Fruit fly (Drosophila melanogaster) whole organism, pupa: ENCODE data around the gene CG14050.
A peak's percentile ranks its signal among the peaks of the same experiment; 100 is the strongest.

Experiments used
- CG10348 ChIP-seq: fragments of 200-800 bp; sonication (Bioruptor generic); IDR thresholded peaks from 2 replicates; pipeline ENCODE4 v1.3.6; 2022; ENCODE audit warnings: missing biosample characterization, missing genetic modification characterization
- CG12605 ChIP-seq: fragments of 200-800 bp; sonication (Bioruptor generic); IDR thresholded peaks from 2 replicates; pipeline ENCODE4 v1.3.6; 2022; ENCODE audit warnings: missing biosample characterization, missing genetic modification characterization
- CG13204 ChIP-seq: fragments of 200-800 bp; sonication (Bioruptor generic); optimal IDR thresholded peaks from 2 replicates; lab custom pipeline; 2018; ENCODE audit warnings: missing biosample characterization, mild to moderate bottlenecking, missing genetic modification characterization, moderate library complexity
- CG14655 ChIP-seq: fragments of 200-800 bp; sonication (Bioruptor generic); optimal IDR thresholded peaks from 3 replicates; lab custom pipeline; 2017; ENCODE audit warnings: mild to moderate bottlenecking, missing biosample characterization, missing genetic modification reagents, missing genetic modification characterization
- CG15710 ChIP-seq: fragments of 200-800 bp; sonication (Bioruptor generic); optimal IDR thresholded peaks from 2 replicates; lab custom pipeline; 2018; ENCODE audit warnings: missing biosample characterization, mild to moderate bottlenecking, missing genetic modification characterization, moderate library complexity
- CG17806 ChIP-seq: fragments of 200-800 bp; sonication (Bioruptor generic); optimal IDR thresholded peaks from 2 replicates; lab custom pipeline; 2018; ENCODE audit warnings: missing biosample characterization, mild to moderate bottlenecking, missing genetic modification characterization, moderate library complexity
- CG32121 ChIP-seq: fragments of 200-800 bp; sonication (Bioruptor generic); IDR thresholded peaks from 2 replicates; pipeline ENCODE4 v1.3.6; 2022; ENCODE audit warnings: missing biosample characterization, missing genetic modification characterization
- CG34367 ChIP-seq: fragments of 200-800 bp; sonication (Bioruptor generic); optimal IDR thresholded peaks from 2 replicates; lab custom pipeline; 2018; ENCODE audit warnings: missing biosample characterization, mild to moderate bottlenecking, missing genetic modification characterization
- CG4496 ChIP-seq: fragments of 200-800 bp; sonication (Bioruptor generic); IDR thresholded peaks from 3 replicates; pipeline ENCODE4 v1.3.6; 2022; ENCODE audit warnings: missing biosample characterization, missing genetic modification characterization
- CG8159 ChIP-seq: fragments of 200-800 bp; sonication (Bioruptor generic); optimal IDR thresholded peaks from 3 replicates; lab custom pipeline; 2018; ENCODE audit warnings: missing biosample characterization, mild to moderate bottlenecking, missing genetic modification characterization, moderate library complexity
- CG8301 ChIP-seq: fragments of 200-800 bp; sonication (Bioruptor generic); optimal IDR thresholded peaks from 2 replicates; lab custom pipeline; 2018; ENCODE audit warnings: missing biosample characterization, mild to moderate bottlenecking, missing genetic modification characterization
- CG9948 ChIP-seq: fragments of 200-800 bp; sonication (Bioruptor generic); optimal IDR thresholded peaks from 2 replicates; lab custom pipeline; 2018; ENCODE audit warnings: missing biosample characterization, mild to moderate bottlenecking, missing genetic modification characterization, moderate library complexity
- D1 ChIP-seq: fragments of 200-800 bp; sonication (Bioruptor generic); optimal IDR thresholded peaks from 2 replicates; lab custom pipeline; 2018; ENCODE audit warnings: missing biosample characterization, mild to moderate bottlenecking, missing genetic modification characterization, moderate library complexity
- EcR ChIP-seq: fragments of 200-800 bp; sonication (Bioruptor generic); optimal IDR thresholded peaks from 3 replicates; lab custom pipeline; 2019; ENCODE audit warnings: missing biosample characterization, missing genetic modification characterization, mild to moderate bottlenecking, moderate library complexity, missing genetic modification reagents
- Ets98B ChIP-seq: fragments of 200-800 bp; sonication (Bioruptor generic); IDR thresholded peaks from 2 replicates; pipeline ENCODE4 v1.3.6; 2022; ENCODE audit warnings: missing biosample characterization, missing genetic modification characterization
- Pif1A ChIP-seq: fragments of 200-800 bp; sonication (Bioruptor generic); optimal IDR thresholded peaks from 3 replicates; lab custom pipeline; 2016; ENCODE audit warnings: missing biosample characterization, missing genetic modification characterization
- Pif1B ChIP-seq: fragments of 200-800 bp; sonication (Bioruptor generic); optimal IDR thresholded peaks from 3 replicates; lab custom pipeline; 2016; ENCODE audit warnings: missing biosample characterization, missing genetic modification characterization
- Snoo ChIP-seq: fragments of 200-800 bp; sonication (Bioruptor generic); optimal IDR thresholded peaks from 3 replicates; lab custom pipeline; 2017; ENCODE audit warnings: missing biosample characterization, mild to moderate bottlenecking, missing genetic modification characterization, inconsistent platforms
- fd96Ca ChIP-seq: fragments of 200-800 bp; sonication (Bioruptor generic); IDR thresholded peaks from 3 replicates; pipeline ENCODE4 v1.3.6; 2022; ENCODE audit warnings: missing biosample characterization, missing genetic modification characterization
- gl ChIP-seq: fragments of 200-800 bp; sonication (Bioruptor generic); optimal IDR thresholded peaks from 2 replicates; lab custom pipeline; 2018; ENCODE audit warnings: missing biosample characterization, mild to moderate bottlenecking, missing genetic modification characterization
- rn ChIP-seq: fragments of 200-800 bp; sonication (Bioruptor generic); IDR thresholded peaks from 2 replicates; pipeline ENCODE4 v1.3.6; 2022; ENCODE audit warnings: missing biosample characterization, missing genetic modification characterization

Gene CG14050

dm6 chrX:2301069-2301508 is 24.9 kb downstream of the CG14050 start:
- TF ChIP-seq gl (peak; percentile 28), CG15710 (peak; percentile 62), fd96Ca (GFP tag; lab: Robert Waterston, UW) (peak; percentile 70), CG9948 (tag; lab: Kevin White, UChicago) (peak; percentile 72), Pif1A (peak; percentile 40), CG32121 (GFP tag; lab: Robert Waterston, UW) (peak; percentile 61; the same call in 1 of the 2 replicates), CG12605 (GFP tag; lab: Robert Waterston, UW) (peak; percentile 38; the same call in 1 of the 2 replicates), CG14655 (GFP tag; lab: Kevin White, UChicago) (peak; percentile 45), CG17806 (tag; lab: Kevin White, UChicago) (peak; percentile 53), Snoo (peak; percentile 72), CG34367 (tag; lab: Kevin White, UChicago) (peak; percentile 38), Ets98B (GFP tag; lab: Robert Waterston, UW) (no peak; the same call in 1 of the 2 replicates), D1 (tag; lab: Kevin White, UChicago) (no peak), CG4496 (GFP tag; lab: Robert Waterston, UW) (peak; percentile 47; the same call in 2 of the 3 replicates), CG13204 (GFP tag; lab: Kevin White, UChicago) (peak; percentile 39), Pif1B (no peak), CG10348 (GFP tag; lab: Robert Waterston, UW) (no peak), CG8301 (tag; lab: Kevin White, UChicago) (peak; percentile 59), CG8159 (tag; lab: Kevin White, UChicago) (peak; percentile 78), EcR (GFP tag; lab: Kevin White, UChicago) (no peak), rn (GFP tag; lab: Robert Waterston, UW) (0 out of 2 replicates have a peak, but pooled peaks have one; percentile 4)

dm6 chrX:2300293-2301068 is 25.5 kb downstream of the CG14050 start:
- TF ChIP-seq CG4496 (GFP tag; lab: Robert Waterston, UW) (peak; percentile 100), CG14655 (GFP tag; lab: Kevin White, UChicago) (peak; percentile 99), Pif1B (peak; percentile 99), CG9948 (tag; lab: Kevin White, UChicago) (peak; percentile 99), rn (GFP tag; lab: Robert Waterston, UW) (peak; percentile 98), CG13204 (GFP tag; lab: Kevin White, UChicago) (peak; percentile 97), Snoo (peak; percentile 99), EcR (GFP tag; lab: Kevin White, UChicago) (peak; percentile 75), D1 (tag; lab: Kevin White, UChicago) (peak; percentile 97), gl (peak; percentile 98), CG32121 (GFP tag; lab: Robert Waterston, UW) (peak; percentile 99), Pif1A (peak; percentile 99), CG34367 (tag; lab: Kevin White, UChicago) (peak; percentile 99), Ets98B (GFP tag; lab: Robert Waterston, UW) (peak; percentile 99), fd96Ca (GFP tag; lab: Robert Waterston, UW) (peak; percentile 100), CG8301 (tag; lab: Kevin White, UChicago) (peak; percentile 99), CG15710 (peak; percentile 99), CG8159 (tag; lab: Kevin White, UChicago) (peak; percentile 98), CG17806 (tag; lab: Kevin White, UChicago) (peak; percentile 99), CG10348 (GFP tag; lab: Robert Waterston, UW) (peak; percentile 98), CG12605 (GFP tag; lab: Robert Waterston, UW) (peak; percentile 99)

- TF ChIP-seq D1 (tag; lab: Kevin White, UChicago) (peak; percentile 79), CG12605 (GFP tag; lab: Robert Waterston, UW) (peak; percentile 94), Pif1A (peak; percentile 96), CG17806 (tag; lab: Kevin White, UChicago) (peak; percentile 91), Snoo (peak; percentile 89), Ets98B (GFP tag; lab: Robert Waterston, UW) (peak; percentile 94), fd96Ca (GFP tag; lab: Robert Waterston, UW) (peak; percentile 95), rn (GFP tag; lab: Robert Waterston, UW) (peak; percentile 72), CG8159 (tag; lab: Kevin White, UChicago) (peak; percentile 90), CG9948 (tag; lab: Kevin White, UChicago) (peak; percentile 81), CG15710 (peak; percentile 93), CG10348 (GFP tag; lab: Robert Waterston, UW) (no peak), CG32121 (GFP tag; lab: Robert Waterston, UW) (peak; percentile 89), Pif1B (peak; percentile 97), CG34367 (tag; lab: Kevin White, UChicago) (peak; percentile 95), gl (peak; percentile 89), CG14655 (GFP tag; lab: Kevin White, UChicago) (peak; percentile 88), CG13204 (GFP tag; lab: Kevin White, UChicago) (peak; percentile 84), CG4496 (GFP tag; lab: Robert Waterston, UW) (peak; percentile 97), EcR (GFP tag; lab: Kevin White, UChicago) (peak; percentile 66), CG8301 (tag; lab: Kevin White, UChicago) (peak; percentile 86)
- TF ChIP-seq, all 21 proteins: peak for 20
Measured at dm6 chrX:2298708-2299370, 27.2 kb downstream of the CG14050 start.
